Worm (Caenorhabditis elegans) whole organism, L3 larva: ENCODE measurements around the gene F41B5.1.

Source experiments
- ceh-16 ChIP-seq: sonication (generic microtip); optimal IDR thresholded peaks from 2 replicates; lab custom pipeline; 2017; ENCODE audit warnings: missing biosample characterization, missing genetic modification characterization
- egl-27 ChIP-seq: sonication (generic microtip); optimal IDR thresholded peaks from 4 replicates; lab custom pipeline; 2017; ENCODE audit warnings: missing biosample characterization, missing genetic modification reagents, missing genetic modification characterization
- elt-3 ChIP-seq, 3 experiments: fragments of 150-350 bp in 1 of 3; sonication (generic microtip) in 2 of 3; optimal IDR thresholded peaks; 2 replicates in 2 of 3; 4 replicates in 1 of 3; lab custom pipeline; 2014 to 2017; ENCODE audit warnings: missing biosample characterization in 3 of 3, missing genetic modification characterization in 3 of 3
- fkh-10 ChIP-seq: sonication (generic microtip); optimal IDR thresholded peaks from 2 replicates; lab custom pipeline; 2017; ENCODE audit warnings: missing biosample characterization, missing genetic modification reagents, missing genetic modification characterization
- nhr-12 ChIP-seq: fragments of 150-350 bp; optimal IDR thresholded peaks from 2 replicates; lab custom pipeline; 2014; ENCODE audit warnings: missing biosample characterization, missing genetic modification characterization
- nhr-76 ChIP-seq: fragments of 150-350 bp; sonication (generic microtip); optimal IDR thresholded peaks from 5 replicates; lab custom pipeline; 2014; ENCODE audit warnings: missing biosample characterization, missing genetic modification characterization
- nhr-77 ChIP-seq: fragments of 150-350 bp; optimal IDR thresholded peaks from 2 replicates; lab custom pipeline; 2014; ENCODE audit warnings: missing biosample characterization, missing genetic modification characterization
- skn-1 ChIP-seq: fragments of 150-350 bp; optimal IDR thresholded peaks from 2 replicates; lab custom pipeline; 2014; ENCODE audit warnings: missing biosample characterization, missing genetic modification characterization
- unc-39 ChIP-seq: sonication (generic microtip); optimal IDR thresholded peaks from 4 replicates; lab custom pipeline; 2017; ENCODE audit warnings: missing biosample characterization, missing genetic modification characterization
- unc-62 ChIP-seq: fragments of 150-350 bp; sonication (generic microtip); optimal IDR thresholded peaks from 4 replicates; lab custom pipeline; 2014; ENCODE audit warnings: missing biosample characterization, missing genetic modification reagents, missing genetic modification characterization
- zag-1 ChIP-seq: fragments of 150-350 bp; optimal IDR thresholded peaks from 2 replicates; lab custom pipeline; 2014; ENCODE audit warnings: missing biosample characterization, missing genetic modification characterization

DNA sequence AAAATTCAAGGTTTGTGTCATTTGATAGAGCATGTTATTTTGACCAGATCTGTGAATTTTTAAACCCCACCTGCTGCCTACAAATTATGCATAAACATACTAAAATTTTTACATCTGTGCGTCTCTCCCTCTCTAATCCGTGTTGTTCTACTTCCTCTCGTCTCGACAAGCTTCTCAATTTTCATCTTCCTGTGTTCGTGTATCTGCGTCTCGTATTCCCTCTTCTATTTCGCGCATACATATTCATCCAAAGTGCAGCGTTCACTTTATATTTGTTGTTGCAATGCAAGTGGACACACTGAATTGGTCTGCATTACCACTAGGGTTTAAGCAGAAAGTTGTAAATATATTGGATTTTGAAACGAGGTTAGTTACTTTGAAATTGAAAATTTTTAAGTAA is 23.2 kb downstream of the F41B5.1 start, which contains the start of gene fbxa-137:
- TF ChIP-seq unc-39 (tag; lab: Kevin White, UChicago) (no peak), skn-1 (tag; lab: Kevin White, UChicago) (no peak), egl-27 (tag; lab: Kevin White, UChicago) (no peak), ceh-16 (no peak), nhr-12 (tag; lab: Kevin White, UChicago) (no peak), elt-3 (tag; optimal IDR thresholded peaks at IDR 0.05; lab: Kevin White, UChicago) (no peak), nhr-76 (tag; lab: Kevin White, UChicago) (no peak), nhr-77 (tag; lab: Kevin White, UChicago) (no peak), zag-1 (tag; lab: Kevin White, UChicago) (no peak), fkh-10 (GFP tag; lab: Kevin White, UChicago) (no peak), unc-62 (no peak)
